Worm (Caenorhabditis elegans): ENCODE results near the gene grl-21.

grl-21 gene

DNA sequence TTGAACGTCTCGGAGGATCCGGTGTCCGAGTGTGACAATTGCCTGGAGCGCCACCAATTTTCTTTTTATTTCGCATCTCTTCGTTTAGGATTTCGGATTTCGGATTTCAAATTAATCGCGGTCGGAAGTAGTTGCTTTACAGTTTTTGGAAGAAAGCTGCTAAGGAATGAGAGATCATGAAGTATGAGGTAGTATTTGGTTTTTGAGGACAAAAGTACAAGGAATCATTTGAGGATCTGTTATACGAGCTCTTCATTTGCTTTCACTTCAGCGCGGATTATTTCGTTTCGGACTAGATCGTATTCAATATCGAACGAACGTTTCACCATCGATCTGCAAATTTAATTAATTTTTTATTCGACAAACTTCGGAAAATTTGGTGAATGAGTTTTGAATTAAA lies 37.6 kb upstream of the grl-21 start, which contains the start of gene R102.11:
Gene R102.11, minus strand, starts transcription at position 101 of the 400 bp plus-strand sequence.
- TF ChIP-seq F44E2.7 (GFP tag; IDR thresholded peaks at IDR 0.05) (no peak), gei-8 (GFP tag; optimal IDR thresholded peaks at IDR 0.05) (no peak), Y75B8A.6 (GFP tag; IDR thresholded peaks at IDR 0.05) (no peak), egl-43 (GFP tag; IDR thresholded peaks at IDR 0.05) (no peak), hif-1 (tag; optimal IDR thresholded peaks at IDR 0.05) (no peak), saeg-2 (GFP tag; IDR thresholded peaks at IDR 0.05) (no peak)

DNA sequence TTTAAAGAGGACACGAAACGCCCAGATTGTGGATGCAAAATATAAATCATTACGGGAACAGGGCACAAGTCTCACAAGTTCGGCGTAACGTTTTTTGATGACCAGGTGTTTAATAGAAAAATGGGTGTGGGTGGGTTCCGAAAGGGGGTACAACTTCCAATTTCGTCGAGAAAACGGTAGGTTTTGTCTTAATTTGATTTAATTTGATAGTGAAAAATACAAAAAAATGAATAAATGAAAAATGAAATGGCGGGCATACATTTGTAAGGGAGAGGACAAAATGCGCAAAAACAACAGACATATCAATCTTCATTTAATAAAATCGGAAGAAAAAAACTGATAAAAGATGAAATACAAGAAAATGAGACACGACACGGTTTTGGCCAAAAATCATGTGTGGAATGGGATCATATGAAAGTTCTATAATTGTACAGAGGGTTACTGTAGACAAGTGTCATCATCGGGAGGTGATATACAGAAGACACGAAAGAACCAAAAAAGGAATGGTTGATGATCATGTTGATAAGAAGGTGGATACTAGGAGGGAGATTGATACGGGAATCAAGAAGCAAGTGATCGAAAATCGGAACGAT lies 35.3 kb upstream of the grl-21 start:
- no peak for TF ChIP-seq tra-1 (GFP tag; IDR thresholded peaks at IDR 0.05)
- no peak for TF ChIP-seq snpc-1.2 (GFP tag; IDR thresholded peaks at IDR 0.05)
- peak in 1 of 2 experiments; percentile 58 for TF ChIP-seq unc-62 (GFP tag; optimal IDR thresholded peaks at IDR 0.05 in 1 of 2)
- TF ChIP-seq unc-62 (tag; optimal IDR thresholded peaks at IDR 0.05): no peak
- TF ChIP-seq nhr-48 (tag; optimal IDR thresholded peaks at IDR 0.05): peak; percentile 4
- no peak for TF ChIP-seq lin-1 (GFP tag; IDR thresholded peaks at IDR 0.05)
- TF ChIP-seq tag-97 (GFP tag; IDR thresholded peaks at IDR 0.05): no peak
- no peak for TF ChIP-seq hmg-1.1 (GFP tag; IDR thresholded peaks at IDR 0.05)
- peak; percentile 60 for TF ChIP-seq nhr-28 (tag; optimal IDR thresholded peaks at IDR 0.05)
- no peak for TF ChIP-seq nhr-237 (tag; optimal IDR thresholded peaks at IDR 0.05)
- TF ChIP-seq rbr-2 (tag; optimal IDR thresholded peaks at IDR 0.05): no peak
- peak in 1 of 2 experiments; percentile 55 for TF ChIP-seq mdl-1 (tag; optimal IDR thresholded peaks at IDR 0.05)
- no peak for TF ChIP-seq lim-7 (GFP tag; IDR thresholded peaks at IDR 0.05)
- peak; percentile 62 for TF ChIP-seq hlh-11 (tag; optimal IDR thresholded peaks at IDR 0.05)
- 0 out of 2 replicates have a peak, but pooled peaks have one; percentile 57 for TF ChIP-seq ceh-20 (GFP tag; IDR thresholded peaks at IDR 0.05)
- peak; percentile 69 for TF ChIP-seq hlh-30 (tag; optimal IDR thresholded peaks at IDR 0.05; ENCODE audit: insufficient read depth)

DNA sequence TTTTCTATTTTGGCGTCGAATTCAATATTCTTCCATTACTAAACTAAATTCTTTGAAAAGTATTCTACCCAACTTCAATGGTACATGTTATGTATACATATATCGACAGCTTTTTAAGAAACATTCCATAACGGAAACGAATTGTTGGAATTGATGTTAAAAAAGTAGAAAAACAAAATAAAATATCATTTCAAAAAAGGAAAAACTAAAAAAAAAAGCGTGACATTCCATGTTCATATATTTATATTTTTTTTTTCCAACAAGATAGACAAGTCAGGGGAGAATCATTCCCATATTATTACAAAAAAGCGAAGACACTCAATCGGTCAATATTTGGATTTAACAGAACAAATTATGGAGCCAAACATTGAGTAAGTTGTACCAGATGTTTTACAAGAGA lies 32.1 kb upstream of the grl-21 start, which contains the start of gene R102.10:
Gene R102.10, plus strand, starts transcription at position 301 of the 400 bp plus-strand sequence.
- no peak for TF ChIP-seq mdt-29 (GFP tag; IDR thresholded peaks at IDR 0.05)
- TF ChIP-seq daf-12 (tag; optimal IDR thresholded peaks at IDR 0.05): no peak
- no peak for TF ChIP-seq egl-27 (tag; optimal IDR thresholded peaks at IDR 0.05)
- TF ChIP-seq ceh-82 (tag; optimal IDR thresholded peaks at IDR 0.05): no peak
- no peak for TF ChIP-seq tra-1 (GFP tag; IDR thresholded peaks at IDR 0.05)
- TF ChIP-seq nhr-6 (tag; optimal IDR thresholded peaks at IDR 0.05): no peak
- no peak for TF ChIP-seq ceh-28 (tag; optimal IDR thresholded peaks at IDR 0.05)
- TF ChIP-seq ceh-62 (tag; optimal IDR thresholded peaks at IDR 0.05): no peak

DNA sequence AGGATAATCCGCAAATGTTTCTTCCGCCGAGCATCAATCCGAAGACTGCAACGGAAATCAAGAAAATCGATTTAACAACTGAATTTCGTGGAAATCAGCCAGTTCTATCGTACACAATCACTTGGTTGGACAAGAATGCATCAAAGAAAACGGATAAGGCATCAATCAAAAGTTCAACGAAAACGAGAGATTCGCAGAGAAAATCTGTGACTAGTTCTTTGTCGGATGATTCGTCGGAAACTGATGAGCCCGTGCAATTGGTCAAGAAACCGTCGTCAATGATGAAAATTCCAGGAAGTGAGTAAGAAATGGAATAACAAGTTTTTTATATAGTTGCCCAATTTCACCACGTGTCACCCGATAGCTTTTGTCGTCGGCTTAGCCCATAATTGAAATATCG lies 31.2 kb upstream of the grl-21 start, which contains the start of gene R102.6:
Gene R102.6, minus strand, starts transcription at position 101 of the 400 bp plus-strand sequence.
- TF ChIP-seq pqm-1 (tag; optimal IDR thresholded peaks at IDR 0.05) (no peak), F37D6.2 (tag; optimal IDR thresholded peaks at IDR 0.05) (no peak), daf-16 (GFP tag; optimal IDR thresholded peaks at IDR 0.05) (no peak), daf-16 (tag; optimal IDR thresholded peaks at IDR 0.05) (no peak), ceh-82 (tag; optimal IDR thresholded peaks at IDR 0.05) (no peak), nhr-42 (GFP tag; IDR thresholded peaks at IDR 0.05) (no peak), ceh-20 (GFP tag; IDR thresholded peaks at IDR 0.05) (no peak), attf-4 (tag; optimal IDR thresholded peaks at IDR 0.05) (no peak), daf-8 (GFP tag; IDR thresholded peaks at IDR 0.05) (no peak), daf-12 (tag; optimal IDR thresholded peaks at IDR 0.05) (no peak), ces-1 (GFP tag; optimal IDR thresholded peaks at IDR 0.05) (no peak), tra-1 (GFP tag; IDR thresholded peaks at IDR 0.05) (no peak)
